Fruit fly (Drosophila melanogaster) whole organism, wandering third instar larva: ENCODE results near the gene Gfat2.
A peak's percentile ranks its signal among the peaks of the same experiment; 100 is the strongest.

Experiments
- CG9705 ChIP-seq: fragments of 200-800 bp; sonication (Bioruptor generic); optimal IDR thresholded peaks from 2 replicates; lab custom pipeline; 2018; ENCODE audit warnings: missing biosample characterization, mild to moderate bottlenecking, missing genetic modification characterization
- GATAd ChIP-seq: sonication (Bioruptor generic); optimal IDR thresholded peaks from 2 replicates; lab custom pipeline; 2016; ENCODE audit warnings: missing biosample characterization, missing genetic modification characterization
- Hnf4 ChIP-seq: fragments of 200-800 bp; sonication (Bioruptor generic); optimal IDR thresholded peaks from 2 replicates; lab custom pipeline; 2016; ENCODE audit warnings: missing biosample characterization, mild to moderate bottlenecking, missing genetic modification characterization
- Vsx2 ChIP-seq: fragments of 200-300, 225-300 bp; sonication (Bioruptor generic); optimal IDR thresholded peaks from 2 replicates; lab custom pipeline; 2018; ENCODE audit warnings: missing biosample characterization, missing genetic modification characterization; ENCODE audit not compliant: partially characterized antibody
- br ChIP-seq: fragments of 200-800 bp; sonication (Bioruptor generic); optimal IDR thresholded peaks from 2 replicates; lab custom pipeline; 2016; ENCODE audit warnings: missing biosample characterization, missing genetic modification characterization
- dsf ChIP-seq: sonication (Bioruptor generic); optimal IDR thresholded peaks from 2 replicates; lab custom pipeline; 2016; ENCODE audit warnings: missing biosample characterization, missing genetic modification characterization, borderline replicate concordance
- pan ChIP-seq: fragments of >200 bp; optimal IDR thresholded peaks from 2 replicates; lab custom pipeline; 2017
- rgr ChIP-seq: fragments of 200-800 bp; sonication (Bioruptor generic); optimal IDR thresholded peaks from 3 replicates; lab custom pipeline; 2016; ENCODE audit warnings: missing biosample characterization, mild to moderate bottlenecking, missing genetic modification characterization
- sv ChIP-seq: fragments of 200-800 bp; sonication (Bioruptor generic); optimal IDR thresholded peaks from 3 replicates; lab custom pipeline; 2016; ENCODE audit warnings: missing biosample characterization, missing genetic modification characterization
- usp ChIP-seq: fragments of >200 bp; optimal IDR thresholded peaks from 2 replicates; lab custom pipeline; 2017; ENCODE audit warnings: missing biosample characterization, missing genetic modification characterization

- TF ChIP-seq rgr (GFP tag; lab: Kevin White, UChicago), result peak; percentile 70
- no peak for TF ChIP-seq br (GFP tag; lab: Kevin White, UChicago)
- no peak for TF ChIP-seq Hnf4 (GFP tag; lab: Kevin White, UChicago)
- no peak for TF ChIP-seq GATAd (GFP tag; lab: Kevin White, UChicago)
- TF ChIP-seq sv (GFP tag; lab: Kevin White, UChicago), result no peak
- no peak for TF ChIP-seq pan (lab: Kevin White, UChicago)
- TF ChIP-seq usp, result no peak
- no peak for TF ChIP-seq dsf (GFP tag; lab: Kevin White, UChicago)
- no peak for TF ChIP-seq Vsx2 (GFP tag; lab: Kevin White, UChicago)
- peak; percentile 50 for TF ChIP-seq CG9705 (GFP tag; lab: Kevin White, UChicago)
Observed at dm6 chr3R:28339654-28340605, at the start of gene Gfat2, which contains the start of gene Moca-cyp.
